Worm (Caenorhabditis elegans) whole organism, L1 larva: ENCODE results near the gene Y39A1A.18.

Source experiments
- dpl-1 ChIP-seq, 3 experiments: fragments of 150-350 bp in 2 of 3; sonication (generic microtip) in 1 of 3; optimal IDR thresholded peaks; 2 replicates each; lab custom pipeline; 2014 to 2017; ENCODE audit warnings: missing biosample characterization in 3 of 3, missing genetic modification characterization in 3 of 3, missing genetic modification reagents in 3 of 3
- fos-1 ChIP-seq: fragments of 150-350 bp; optimal IDR thresholded peaks from 2 replicates; lab custom pipeline; 2014; ENCODE audit warnings: missing biosample characterization, missing genetic modification characterization
- mep-1 ChIP-seq: fragments of 150-350 bp; optimal IDR thresholded peaks from 2 replicates; lab custom pipeline; 2014; ENCODE audit warnings: missing biosample characterization, missing genetic modification characterization
- nhr-28 ChIP-seq: fragments of 150-350 bp; optimal IDR thresholded peaks from 2 replicates; lab custom pipeline; 2014; ENCODE audit warnings: missing biosample characterization, missing genetic modification characterization
- snpc-4 ChIP-seq: fragments of 150-350 bp; optimal IDR thresholded peaks from 2 replicates; lab custom pipeline; 2014; ENCODE audit warnings: missing biosample characterization, missing genetic modification characterization
- unc-62 ChIP-seq: fragments of 150-350 bp; optimal IDR thresholded peaks from 2 replicates; lab custom pipeline; 2014; ENCODE audit warnings: missing biosample characterization, missing genetic modification reagents, missing genetic modification characterization

- TF ChIP-seq fos-1 (tag; lab: Kevin White, UChicago) (no peak), unc-62 (GFP tag; lab: Kevin White, UChicago) (no peak), dpl-1 (GFP tag; optimal IDR thresholded peaks at IDR 0.05; lab: Kevin White, UChicago) (no peak), snpc-4 (tag; lab: Kevin White, UChicago) (no peak), mep-1 (no peak), nhr-28 (tag; lab: Kevin White, UChicago) (no peak)
Observed at ce11 chrIII:10707461-10707860, 13.2 kb upstream of the Y39A1A.18 start, which contains the start of gene mrpl-12.
